Worm (Caenorhabditis elegans): Measurements from ENCODE around the gene cox-6B.

- no peak for TF ChIP-seq aly-1 (tag; optimal IDR thresholded peaks at IDR 0.05)
- TF ChIP-seq flt-1 (GFP tag; IDR thresholded peaks at IDR 0.05), result no peak
- TF ChIP-seq hmg-4 (GFP tag; optimal IDR thresholded peaks at IDR 0.05), result no peak
- no peak for TF ChIP-seq ceh-36 (tag; optimal IDR thresholded peaks at IDR 0.05)
- no peak for TF ChIP-seq ama-1 (optimal IDR thresholded peaks at IDR 0.05)
- no peak for TF ChIP-seq B0310.2 (tag; optimal IDR thresholded peaks at IDR 0.05)
- TF ChIP-seq tbx-37 (GFP tag; conservative IDR thresholded peaks at IDR 0.05), result no peak
Observed at ce11 chrIII:2681559-2681958, 17.9 kb upstream of the cox-6B start.

Data from whole organism, early embryonic.